Worm (Caenorhabditis elegans): ENCODE data around the gene F41E6.7.

The F41E6.7 gene

ce11 chrV:8641266-8641665, 42.2 kb upstream of the F41E6.7 start, which contains the start of gene F28A12.3:
Gene F28A12.3, minus strand, starts transcription at chrV:8641366.
- TF ChIP-seq aha-1 (tag) (peak; percentile 3), fkh-10 (GFP tag; optimal IDR thresholded peaks at IDR 0.05) (no peak), attf-4 (tag; optimal IDR thresholded peaks at IDR 0.05) (no peak)

- no peak for TF ChIP-seq spr-1 (tag; optimal IDR thresholded peaks at IDR 0.05)
These were observed 38.7 kb upstream of the F41E6.7 start, which contains the start of the genes F28A12.10 and acd-4 for ce11 chrV:8637666-8638271. Gene F28A12.10, minus strand, starts transcription at chrV:8637766. Gene acd-4, plus strand, starts transcription at chrV:8638221.

ce11 chrV:8636907-8637306, 37.8 kb upstream of the F41E6.7 start, which contains the start of gene grl-12:
Gene grl-12, minus strand, starts transcription at chrV:8637007.
- TF ChIP-seq daf-12 (tag; optimal IDR thresholded peaks at IDR 0.05) = no peak
- TF ChIP-seq mxl-2 (GFP tag; conservative IDR thresholded peaks at IDR 0.05) = no peak

DNA sequence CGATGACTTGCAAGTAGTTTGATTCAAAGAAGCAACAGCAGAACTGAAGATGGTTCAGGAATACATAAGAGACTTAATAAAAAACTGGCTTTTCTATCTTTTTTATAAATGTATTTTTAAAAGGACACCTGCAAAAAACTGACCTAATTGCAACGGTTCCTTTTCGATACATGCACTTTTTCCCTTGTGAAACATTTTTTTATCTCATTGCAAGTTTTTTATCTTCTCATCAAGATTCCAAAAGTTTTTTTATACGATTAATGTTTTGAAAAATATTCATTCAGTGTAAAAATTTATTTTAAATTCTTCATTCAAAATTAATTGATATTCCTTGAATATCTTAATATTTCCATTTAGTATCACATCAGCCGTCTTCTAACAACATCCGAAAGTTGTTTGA, 36.5 kb upstream of the F41E6.7 start, which contains the start of gene oac-29:
Gene oac-29, minus strand, starts transcription at position 101 of the 400 bp plus-strand sequence.
- TF ChIP-seq zip-2 (tag; optimal IDR thresholded peaks at IDR 0.05) = no peak
- TF ChIP-seq daf-19 (GFP tag; conservative IDR thresholded peaks at IDR 0.05) = no peak
- no peak for TF ChIP-seq ceh-20 (GFP tag; IDR thresholded peaks at IDR 0.05)
- no peak for TF ChIP-seq mdt-29 (GFP tag; IDR thresholded peaks at IDR 0.05)
- TF ChIP-seq aha-1 (tag) = peak; percentile 33
- TF ChIP-seq nhr-28 (tag; optimal IDR thresholded peaks at IDR 0.05) = no peak
- TF ChIP-seq dve-1 (tag; optimal IDR thresholded peaks at IDR 0.05; ENCODE audit: insufficient read depth) = no peak

DNA sequence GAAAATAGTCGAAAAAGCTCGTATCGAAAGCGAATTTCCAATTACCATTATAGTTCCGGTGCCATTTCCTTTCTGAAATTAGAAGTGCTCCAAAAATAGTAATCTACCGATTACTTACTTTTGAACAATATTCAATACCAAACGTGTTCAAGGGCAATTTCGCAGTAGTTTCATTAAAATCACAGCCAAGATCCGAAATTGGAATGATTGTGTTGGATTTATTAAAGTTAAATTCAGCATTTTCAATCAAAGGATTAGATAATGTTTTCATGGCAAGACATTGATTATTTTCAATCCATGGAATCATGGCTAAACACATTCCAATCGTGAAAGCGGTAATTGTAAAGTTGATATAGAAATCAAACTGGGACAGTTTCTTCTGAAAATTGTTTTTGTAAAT, 33.7 kb upstream of the F41E6.7 start:
- TF ChIP-seq aha-1 (tag) (peak; percentile 91), ama-1 (optimal IDR thresholded peaks at IDR 0.05) (no peak), madf-5 (GFP tag; IDR thresholded peaks at IDR 0.05) (no peak)

DNA sequence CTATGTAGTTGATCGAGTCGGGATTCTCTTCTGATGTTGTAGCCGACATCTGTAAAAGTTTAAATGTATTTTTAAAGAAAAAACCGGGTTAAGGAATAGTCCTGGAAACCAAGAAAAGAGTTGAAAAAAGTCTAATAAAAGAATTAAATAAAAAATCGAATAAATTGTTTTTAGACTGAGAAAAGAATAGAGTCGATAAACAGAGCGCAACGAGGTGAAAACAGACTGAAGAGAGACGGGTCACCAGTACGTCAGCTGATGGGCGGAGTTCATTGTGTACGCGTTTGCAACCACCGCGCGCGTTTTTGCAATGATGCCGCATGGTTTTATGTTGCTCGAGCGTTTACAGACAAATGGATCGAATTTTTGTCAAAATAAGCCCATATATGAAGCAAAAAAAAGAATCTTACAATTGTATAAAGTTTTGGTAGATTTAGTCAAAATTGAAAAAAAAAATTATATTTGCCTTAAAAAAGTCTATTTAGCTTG, 32.2 kb upstream of the F41E6.7 start, which contains the start of gene atg-18:
Gene atg-18, minus strand, starts transcription at position 51 of the 489 bp plus-strand sequence.
- TF ChIP-seq aha-1 (tag) (peak; percentile 93), dmd-6 (GFP tag; IDR thresholded peaks at IDR 0.05) (peak; percentile 76), php-3 (GFP tag; IDR thresholded peaks at IDR 0.05) (0 out of 2 replicates have a peak, but pooled peaks have one; percentile 28), mxl-3 (GFP tag; optimal IDR thresholded peaks at IDR 0.05) (peak; percentile 70), F37D6.2 (tag; optimal IDR thresholded peaks at IDR 0.05) (no peak), nhr-25 (tag; optimal IDR thresholded peaks at IDR 0.05; ENCODE audit: borderline replicate concordance, insufficient read depth) (peak; percentile 22), zip-11 (GFP tag; IDR thresholded peaks at IDR 0.05) (no peak), nhr-102 (tag; optimal IDR thresholded peaks at IDR 0.05) (peak; percentile 51), lim-7 (GFP tag; IDR thresholded peaks at IDR 0.05) (no peak), unc-62 (GFP tag; optimal IDR thresholded peaks at IDR 0.05 in 1 of 2) (peak in 1 of 2 experiments; percentile 47), unc-62 (tag; optimal IDR thresholded peaks at IDR 0.05) (no peak), madf-9 (GFP tag; conservative IDR thresholded peaks at IDR 0.05) (peak; percentile 42; the same call in 1 of the 2 replicates), nhr-28 (tag; optimal IDR thresholded peaks at IDR 0.05) (peak; percentile 65), T20F7.1 (GFP tag; optimal IDR thresholded peaks at IDR 0.05) (peak; percentile 18), pha-4 (GFP tag; IDR thresholded peaks at IDR 0.05) (no peak), pha-4 (tag; optimal IDR thresholded peaks at IDR 0.05) (peak; percentile 30), daf-16 (GFP tag; optimal IDR thresholded peaks at IDR 0.05) (peak in 1 of 2 experiments; percentile 64), daf-16 (tag; optimal IDR thresholded peaks at IDR 0.05) (peak; percentile 80), spr-1 (tag; optimal IDR thresholded peaks at IDR 0.05) (peak; percentile 11), lin-38 (GFP tag; IDR thresholded peaks at IDR 0.05) (no peak), nhr-11 (tag; optimal IDR thresholded peaks at IDR 0.05) (peak; percentile 67), nhr-10 (tag; optimal IDR thresholded peaks at IDR 0.05) (no peak), ceh-20 (GFP tag; IDR thresholded peaks at IDR 0.05) (peak; percentile 56; the same call in 1 of the 2 replicates), mdl-1 (tag; optimal IDR thresholded peaks at IDR 0.05) (peak; percentile 17 to 57), zfp-3 (GFP tag; conservative IDR thresholded peaks at IDR 0.05) (no peak), spr-3 (GFP tag; optimal IDR thresholded peaks at IDR 0.05) (no peak), dve-1 (tag; optimal IDR thresholded peaks at IDR 0.05; ENCODE audit: insufficient read depth) (peak; percentile 81), R02D3.7 (tag; optimal IDR thresholded peaks at IDR 0.05) (no peak), nhr-77 (tag; optimal IDR thresholded peaks at IDR 0.05) (peak; percentile 43), hif-1 (tag; optimal IDR thresholded peaks at IDR 0.05) (no peak), jun-1 (tag; optimal IDR thresholded peaks at IDR 0.05) (no peak)
